Worm (Caenorhabditis elegans) whole organism, midembryonic: ENCODE data around the gene K08D10.11.

Experiments
- T22C8.4 ChIP-seq: fragments of 200-800 bp; sonication (Bioruptor generic); IDR thresholded peaks from 2 replicates; pipeline ENCODE4 v1.3.6; 2022; ENCODE audit warnings: missing genetic modification characterization, missing compliant biosample characterization
- cog-1 ChIP-seq: sonication (generic microtip); optimal IDR thresholded peaks from 2 replicates; lab custom pipeline; 2016; ENCODE audit warnings: missing genetic modification characterization, missing compliant biosample characterization
- flt-1 ChIP-seq: fragments of 200-800 bp; sonication (Bioruptor generic); IDR thresholded peaks from 2 replicates; pipeline ENCODE4 v1.3.6; 2022; ENCODE audit warnings: missing genetic modification characterization, missing compliant biosample characterization
- klf-2 ChIP-seq: fragments of 200-800 bp; sonication (Bioruptor generic); conservative IDR thresholded peaks from 2 replicates; pipeline ENCODE4 v1.3.6; 2022; ENCODE audit warnings: missing genetic modification reagents, missing genetic modification characterization, missing compliant biosample characterization
- med-1 ChIP-seq: sonication (generic microtip); optimal IDR thresholded peaks from 2 replicates; lab custom pipeline; 2017; ENCODE audit warnings: missing genetic modification characterization, mild to moderate bottlenecking, missing compliant biosample characterization, antibody characterized with exemption, missing genetic modification reagents; ENCODE audit not compliant: insufficient read depth
- ref-1 ChIP-seq: fragments of 200-800 bp; sonication (Bioruptor generic); conservative IDR thresholded peaks from 2 replicates; pipeline ENCODE4 v1.3.6; 2022; ENCODE audit warnings: missing genetic modification reagents, missing genetic modification characterization, missing compliant biosample characterization
- tab-1 ChIP-seq: fragments of 200-800 bp; sonication (Bioruptor generic); IDR thresholded peaks from 2 replicates; pipeline ENCODE4 v1.3.6; 2022; ENCODE audit warnings: missing genetic modification characterization, missing compliant biosample characterization
- ztf-23 ChIP-seq: fragments of 200-800 bp; sonication (Bioruptor generic); IDR thresholded peaks from 2 replicates; pipeline ENCODE4 v1.3.6; 2022; ENCODE audit warnings: missing genetic modification reagents, missing genetic modification characterization, missing compliant biosample characterization
- ztf-29 ChIP-seq: fragments of 200-800 bp; sonication (Bioruptor generic); IDR thresholded peaks from 2 replicates; pipeline ENCODE4 v1.3.6; 2022; ENCODE audit warnings: missing genetic modification reagents, missing genetic modification characterization, missing compliant biosample characterization

DNA sequence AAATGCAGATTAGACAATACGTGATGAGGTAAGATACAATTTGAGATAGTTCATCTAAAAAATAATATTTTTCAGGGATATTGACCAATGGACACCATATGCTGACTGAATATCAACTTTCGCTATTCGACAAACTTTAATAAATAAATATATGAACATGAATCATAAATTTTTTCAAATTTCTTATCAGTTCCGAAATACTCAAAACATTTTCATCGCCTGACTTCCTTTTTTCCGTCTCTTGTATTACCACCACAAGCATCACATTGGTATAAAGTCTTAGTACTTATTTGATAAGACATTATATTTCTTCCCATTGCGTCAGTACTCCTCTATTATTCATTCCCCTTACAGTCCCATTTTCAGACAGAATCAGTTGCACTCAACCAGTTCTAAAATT, 33.9 kb downstream of the K08D10.11 start, which contains the start of the genes K08D10.10 and R07C12.1:
- no peak for TF ChIP-seq ztf-29 (GFP tag; lab: Robert Waterston, UW)
- no peak for TF ChIP-seq med-1
- TF ChIP-seq flt-1 (GFP tag; lab: Robert Waterston, UW) = no peak
- no peak for TF ChIP-seq T22C8.4 (GFP tag; lab: Robert Waterston, UW)
- no peak for TF ChIP-seq tab-1 (GFP tag; lab: Robert Waterston, UW)
- TF ChIP-seq ztf-23 = no peak
- no peak for TF ChIP-seq cog-1 (tag; lab: Kevin White, UChicago)
- no peak for TF ChIP-seq ref-1 (GFP tag; lab: Robert Waterston, UW)
- no peak for TF ChIP-seq klf-2 (GFP tag; lab: Robert Waterston, UW)
